Worm (Caenorhabditis elegans): Measurements from ENCODE around the gene skr-15.

skr-15 gene

ce11 chrII:3823855-3824254 is at the start of gene skr-15:
Gene skr-15, plus strand, starts transcription at chrII:3824155.
- TF ChIP-seq sea-1 (GFP tag; conservative IDR thresholded peaks at IDR 0.05) (no peak), hnd-1 (tag; optimal IDR thresholded peaks at IDR 0.05) (no peak), ceh-13 (GFP tag; optimal IDR thresholded peaks at IDR 0.05) (no peak), flt-1 (GFP tag; IDR thresholded peaks at IDR 0.05) (no peak), aly-1 (tag; optimal IDR thresholded peaks at IDR 0.05) (no peak), scrt-1 (GFP tag; IDR thresholded peaks at IDR 0.05) (no peak), tbx-11 (GFP tag; IDR thresholded peaks at IDR 0.05) (no peak), ets-7 (tag; optimal IDR thresholded peaks at IDR 0.05) (no peak), tra-4 (tag; optimal IDR thresholded peaks at IDR 0.05) (no peak), B0310.2 (tag; optimal IDR thresholded peaks at IDR 0.05) (no peak), hmg-4 (GFP tag; optimal IDR thresholded peaks at IDR 0.05) (no peak)

DNA sequence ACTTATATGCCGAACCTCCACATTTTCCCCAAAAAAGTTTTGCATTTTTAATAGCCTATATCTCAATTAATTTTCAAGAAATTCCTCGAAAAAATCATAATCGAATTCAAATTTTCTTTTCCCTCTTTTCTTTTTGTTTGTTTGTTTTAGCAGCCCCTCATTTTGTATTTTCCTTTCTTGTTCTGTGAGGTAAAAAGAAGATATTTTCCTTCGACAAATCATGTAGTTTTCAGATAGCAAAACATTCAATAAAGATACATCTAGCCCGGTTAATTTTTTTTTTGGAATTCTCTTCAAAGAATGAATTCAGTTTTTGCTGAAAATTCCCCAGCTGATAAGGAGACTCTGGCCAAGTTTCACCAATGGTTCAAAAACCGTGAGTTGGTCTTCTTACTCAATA is 48.2 kb upstream of the skr-15 start, which contains the start of gene T24E12.3:
TSS of gene T24E12.3 (plus strand) at position 301 of the 400 bp plus-strand sequence.
- TF ChIP-seq hnd-1 (tag; optimal IDR thresholded peaks at IDR 0.05) (no peak), tbx-11 (GFP tag; IDR thresholded peaks at IDR 0.05) (no peak), scrt-1 (GFP tag; IDR thresholded peaks at IDR 0.05) (no peak), tbx-37 (GFP tag; conservative IDR thresholded peaks at IDR 0.05) (no peak), ceh-13 (GFP tag; optimal IDR thresholded peaks at IDR 0.05) (no peak), pes-1 (GFP tag; IDR thresholded peaks at IDR 0.05) (no peak), F13C5.2 (tag; optimal IDR thresholded peaks at IDR 0.05) (no peak), aly-1 (tag; optimal IDR thresholded peaks at IDR 0.05) (no peak), ets-7 (tag; optimal IDR thresholded peaks at IDR 0.05) (no peak), sea-1 (GFP tag; conservative IDR thresholded peaks at IDR 0.05) (no peak), hmg-4 (GFP tag; optimal IDR thresholded peaks at IDR 0.05) (no peak), B0310.2 (tag; optimal IDR thresholded peaks at IDR 0.05) (no peak), tra-4 (tag; optimal IDR thresholded peaks at IDR 0.05) (no peak), ceh-36 (tag; optimal IDR thresholded peaks at IDR 0.05) (no peak), ama-1 (optimal IDR thresholded peaks at IDR 0.05) (no peak), flt-1 (GFP tag; IDR thresholded peaks at IDR 0.05) (no peak), hmbx-1 (tag; optimal IDR thresholded peaks at IDR 0.05) (no peak)

ce11 chrII:3777802-3778201 is 46.2 kb upstream of the skr-15 start:
- no peak for TF ChIP-seq tbx-11 (GFP tag; IDR thresholded peaks at IDR 0.05)
- no peak for TF ChIP-seq B0310.2 (tag; optimal IDR thresholded peaks at IDR 0.05)
- no peak for TF ChIP-seq tbx-37 (GFP tag; conservative IDR thresholded peaks at IDR 0.05)
- TF ChIP-seq scrt-1 (GFP tag; IDR thresholded peaks at IDR 0.05): no peak
- no peak for TF ChIP-seq ceh-36 (tag; optimal IDR thresholded peaks at IDR 0.05)
- no peak for TF ChIP-seq ceh-13 (GFP tag; optimal IDR thresholded peaks at IDR 0.05)
- TF ChIP-seq ama-1 (optimal IDR thresholded peaks at IDR 0.05): no peak
- TF ChIP-seq hmbx-1 (tag; optimal IDR thresholded peaks at IDR 0.05): no peak
- no peak for TF ChIP-seq flt-1 (GFP tag; IDR thresholded peaks at IDR 0.05)
- TF ChIP-seq ets-7 (tag; optimal IDR thresholded peaks at IDR 0.05): no peak
- TF ChIP-seq sea-1 (GFP tag; conservative IDR thresholded peaks at IDR 0.05): no peak
- TF ChIP-seq aly-1 (tag; optimal IDR thresholded peaks at IDR 0.05): no peak
- no peak for TF ChIP-seq F13C5.2 (tag; optimal IDR thresholded peaks at IDR 0.05)
- no peak for TF ChIP-seq pes-1 (GFP tag; IDR thresholded peaks at IDR 0.05)
- TF ChIP-seq hnd-1 (tag; optimal IDR thresholded peaks at IDR 0.05): no peak

DNA sequence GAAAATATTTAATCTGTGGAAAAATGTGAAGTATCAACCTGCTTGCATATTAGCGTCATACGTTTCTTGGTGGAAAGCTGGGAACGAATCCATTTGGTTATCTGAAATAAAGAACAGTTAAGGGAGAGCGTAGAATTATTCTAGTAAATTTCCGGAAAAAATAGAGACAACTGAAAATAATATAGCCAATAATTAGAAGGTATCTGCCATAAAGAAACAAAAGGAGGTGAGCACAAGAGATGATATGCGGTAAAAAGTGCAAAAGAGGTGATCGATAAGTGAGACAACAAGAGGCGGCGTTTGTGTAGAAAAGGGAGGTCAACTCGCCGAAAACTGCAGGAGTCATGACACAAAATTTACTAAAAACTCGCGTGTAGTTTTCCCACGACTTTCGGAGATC is 44.5 kb upstream of the skr-15 start, which contains the start of gene T24E12.11:
TSS of gene T24E12.11 (minus strand) at position 101 of the 400 bp plus-strand sequence.
- TF ChIP-seq ama-1 (optimal IDR thresholded peaks at IDR 0.05): no peak
- no peak for TF ChIP-seq pes-1 (GFP tag; IDR thresholded peaks at IDR 0.05)
- no peak for TF ChIP-seq tbx-37 (GFP tag; conservative IDR thresholded peaks at IDR 0.05)
- no peak for TF ChIP-seq flt-1 (GFP tag; IDR thresholded peaks at IDR 0.05)
- no peak for TF ChIP-seq hnd-1 (tag; optimal IDR thresholded peaks at IDR 0.05)
- TF ChIP-seq tra-4 (tag; optimal IDR thresholded peaks at IDR 0.05): no peak
- no peak for TF ChIP-seq ceh-36 (tag; optimal IDR thresholded peaks at IDR 0.05)
- no peak for TF ChIP-seq scrt-1 (GFP tag; IDR thresholded peaks at IDR 0.05)
- no peak for TF ChIP-seq tbx-11 (GFP tag; IDR thresholded peaks at IDR 0.05)
- no peak for TF ChIP-seq B0310.2 (tag; optimal IDR thresholded peaks at IDR 0.05)
- TF ChIP-seq hmg-4 (GFP tag; optimal IDR thresholded peaks at IDR 0.05): no peak
- no peak for TF ChIP-seq aly-1 (tag; optimal IDR thresholded peaks at IDR 0.05)
- TF ChIP-seq sea-1 (GFP tag; conservative IDR thresholded peaks at IDR 0.05): no peak
- TF ChIP-seq hmbx-1 (tag; optimal IDR thresholded peaks at IDR 0.05): no peak
- TF ChIP-seq ceh-13 (GFP tag; optimal IDR thresholded peaks at IDR 0.05): no peak
- no peak for TF ChIP-seq ets-7 (tag; optimal IDR thresholded peaks at IDR 0.05)

DNA sequence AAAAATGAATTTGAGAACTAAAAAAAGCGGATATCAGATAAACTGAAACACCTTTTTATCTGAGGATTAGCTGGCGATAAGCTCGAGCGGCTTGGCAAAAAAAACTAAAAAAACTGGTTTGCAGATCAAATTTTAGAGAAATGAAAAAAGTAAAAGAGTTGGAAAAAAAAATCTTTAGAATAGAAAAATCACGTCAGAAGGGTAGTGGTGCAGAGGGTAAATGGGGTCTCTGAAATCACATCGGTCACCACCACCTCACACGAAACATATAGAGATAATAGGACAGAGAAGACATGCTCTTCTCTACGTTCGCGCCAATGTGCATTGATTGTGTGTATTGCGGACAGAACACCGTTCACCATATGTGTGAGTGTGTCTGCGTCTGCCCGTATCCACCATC is 42.7 kb upstream of the skr-15 start:
- TF ChIP-seq F13C5.2 (tag; optimal IDR thresholded peaks at IDR 0.05) (no peak), ceh-13 (GFP tag; optimal IDR thresholded peaks at IDR 0.05) (no peak), tbx-37 (GFP tag; conservative IDR thresholded peaks at IDR 0.05) (no peak), sea-1 (GFP tag; conservative IDR thresholded peaks at IDR 0.05) (no peak), tra-4 (tag; optimal IDR thresholded peaks at IDR 0.05) (no peak), aly-1 (tag; optimal IDR thresholded peaks at IDR 0.05) (no peak)

DNA sequence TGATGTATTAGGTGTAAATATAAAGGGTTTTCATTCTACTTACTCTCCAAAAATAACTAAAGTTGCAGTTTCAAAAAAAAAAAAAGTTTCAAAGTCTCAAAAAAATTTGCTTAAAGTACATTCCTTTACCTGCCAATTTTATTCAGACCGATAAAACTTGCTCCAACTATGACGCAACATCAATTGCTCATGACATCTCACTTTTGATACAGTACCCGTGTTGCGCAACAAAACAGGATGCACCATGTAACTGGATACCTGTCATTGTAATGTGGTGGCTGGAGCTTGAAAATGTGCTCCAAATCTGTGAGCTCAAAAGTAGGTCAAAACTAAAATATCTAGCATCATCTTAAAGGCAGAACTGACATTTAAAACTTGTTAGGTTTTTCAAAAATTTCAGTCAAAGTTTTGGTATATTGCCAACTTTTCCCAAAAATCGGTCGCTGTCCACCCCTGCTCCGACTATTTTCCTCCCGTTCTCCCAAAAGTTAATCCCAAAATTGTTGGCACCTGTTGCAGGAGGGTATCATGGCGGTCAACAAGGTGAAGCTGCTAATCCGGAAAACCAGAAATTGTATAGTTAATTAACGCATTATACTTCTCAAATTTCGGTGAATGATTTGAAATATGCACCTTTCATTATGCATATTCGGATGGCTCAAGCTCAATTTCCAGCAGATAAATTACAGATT is 41.5 kb upstream of the skr-15 start, which contains the start of gene T24E12.2:
TSS of gene T24E12.2 (plus strand) at position 642 of the 692 bp plus-strand sequence.
- TF ChIP-seq tbx-11 (GFP tag; IDR thresholded peaks at IDR 0.05): no peak
- no peak for TF ChIP-seq flt-1 (GFP tag; IDR thresholded peaks at IDR 0.05)
- TF ChIP-seq F13C5.2 (tag; optimal IDR thresholded peaks at IDR 0.05): no peak
- TF ChIP-seq tbx-37 (GFP tag; conservative IDR thresholded peaks at IDR 0.05): no peak
- TF ChIP-seq ets-7 (tag; optimal IDR thresholded peaks at IDR 0.05): no peak
- TF ChIP-seq pes-1 (GFP tag; IDR thresholded peaks at IDR 0.05): no peak
- TF ChIP-seq ceh-13 (GFP tag; optimal IDR thresholded peaks at IDR 0.05): no peak
- no peak for TF ChIP-seq hmbx-1 (tag; optimal IDR thresholded peaks at IDR 0.05)
- TF ChIP-seq ama-1 (optimal IDR thresholded peaks at IDR 0.05): no peak
- no peak for TF ChIP-seq tra-4 (tag; optimal IDR thresholded peaks at IDR 0.05)
- TF ChIP-seq ceh-36 (tag; optimal IDR thresholded peaks at IDR 0.05): no peak
- TF ChIP-seq scrt-1 (GFP tag; IDR thresholded peaks at IDR 0.05): no peak
- TF ChIP-seq hnd-1 (tag; optimal IDR thresholded peaks at IDR 0.05): no peak
- no peak for TF ChIP-seq sea-1 (GFP tag; conservative IDR thresholded peaks at IDR 0.05)
- TF ChIP-seq aly-1 (tag; optimal IDR thresholded peaks at IDR 0.05): no peak
- no peak for TF ChIP-seq hmg-4 (GFP tag; optimal IDR thresholded peaks at IDR 0.05)
- TF ChIP-seq B0310.2 (tag; optimal IDR thresholded peaks at IDR 0.05): no peak

- TF ChIP-seq tbx-37 (GFP tag; conservative IDR thresholded peaks at IDR 0.05) (no peak), hmg-4 (GFP tag; optimal IDR thresholded peaks at IDR 0.05) (no peak), ceh-13 (GFP tag; optimal IDR thresholded peaks at IDR 0.05) (no peak), tbx-11 (GFP tag; IDR thresholded peaks at IDR 0.05) (no peak), B0310.2 (tag; optimal IDR thresholded peaks at IDR 0.05) (no peak), F13C5.2 (tag; optimal IDR thresholded peaks at IDR 0.05) (no peak), ets-7 (tag; optimal IDR thresholded peaks at IDR 0.05) (no peak), flt-1 (GFP tag; IDR thresholded peaks at IDR 0.05) (no peak), hmbx-1 (tag; optimal IDR thresholded peaks at IDR 0.05) (no peak), tra-4 (tag; optimal IDR thresholded peaks at IDR 0.05) (no peak), sea-1 (GFP tag; conservative IDR thresholded peaks at IDR 0.05) (no peak), ceh-36 (tag; optimal IDR thresholded peaks at IDR 0.05) (no peak), aly-1 (tag; optimal IDR thresholded peaks at IDR 0.05) (no peak), pes-1 (GFP tag; IDR thresholded peaks at IDR 0.05) (no peak)
Measured at ce11 chrII:3785257-3785656, 38.7 kb upstream of the skr-15 start, which contains the start of gene T24E12.1. Gene T24E12.1, plus strand, starts transcription at chrII:3785557.

All from whole organism, early embryonic.